Fruit fly (Drosophila melanogaster): Measurements from ENCODE around the gene gny.
A peak's percentile ranks its signal among the peaks of the same experiment; 100 is the strongest.

Gene gny

DNA sequence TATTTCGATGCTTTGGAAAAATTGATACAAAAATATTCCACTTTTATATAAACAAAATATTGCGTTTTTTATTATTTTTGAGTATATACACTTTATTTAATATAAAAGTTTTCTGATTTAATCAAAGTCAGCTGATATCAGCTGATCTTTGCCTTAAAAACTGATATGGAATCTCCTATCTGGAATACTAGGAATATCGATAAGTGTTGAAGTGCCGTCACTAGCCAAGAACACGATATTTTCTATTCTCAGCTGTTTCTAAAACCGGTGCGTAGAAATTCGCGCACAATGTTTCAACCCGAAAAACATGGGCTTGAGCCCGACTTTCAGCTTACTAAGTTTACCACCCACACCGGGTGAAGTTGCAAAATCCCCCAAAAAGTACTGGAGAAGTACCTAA is 37.4 kb upstream of the gny start, which contains the start of gene Sps2 (continued):
- TF ChIP-seq CG2678 (tag; optimal IDR thresholded peaks at IDR 0.05): no peak
- TF ChIP-seq CG10959 (GFP tag; IDR thresholded peaks at IDR 0.05): no peak
- no peak for TF ChIP-seq CG10321 (GFP tag; IDR thresholded peaks at IDR 0.05)
- TF ChIP-seq CG30020 (tag; optimal IDR thresholded peaks at IDR 0.05): peak; percentile 85
- no peak for TF ChIP-seq rib (GFP tag; IDR thresholded peaks at IDR 0.05)
- peak; percentile 10 for TF ChIP-seq MESR4 (GFP tag; optimal IDR thresholded peaks at IDR 0.05)
- no peak for TF ChIP-seq CG6854 (GFP tag; optimal IDR thresholded peaks at IDR 0.05)
- no peak for TF ChIP-seq Hr39 (optimal IDR thresholded peaks at IDR 0.05)
- no peak for TF ChIP-seq gcm2 (GFP tag; optimal IDR thresholded peaks at IDR 0.05)
- no peak for TF ChIP-seq bcd (GFP tag; optimal IDR thresholded peaks at IDR 0.05)
- peak; percentile 85 for TF ChIP-seq CG13287 (GFP tag; IDR thresholded peaks at IDR 0.05; ENCODE audit: partially characterized antibody)
- no peak for TF ChIP-seq fd96Cb (tag; optimal IDR thresholded peaks at IDR 0.05)
- no peak for TF ChIP-seq sr (GFP tag; IDR thresholded peaks at IDR 0.05)
- no peak for TF ChIP-seq CG3407 (GFP tag; optimal IDR thresholded peaks at IDR 0.05)
- TF ChIP-seq E2f2 (GFP tag; IDR thresholded peaks at IDR 0.05): peak; percentile 46; the same call in 1 of the 2 replicates
- TF ChIP-seq Vsx1 (GFP tag; optimal IDR thresholded peaks at IDR 0.05): no peak
- peak; percentile 26 for TF ChIP-seq grau (tag; optimal IDR thresholded peaks at IDR 0.05)
- TF ChIP-seq CG3726 (GFP tag; IDR thresholded peaks at IDR 0.05): no peak
- TF ChIP-seq CG4707 (GFP tag; optimal IDR thresholded peaks at IDR 0.05): no peak
- no peak for TF ChIP-seq Hmr (GFP tag; optimal IDR thresholded peaks at IDR 0.05)
- no peak for TF ChIP-seq YL-1 (GFP tag; optimal IDR thresholded peaks at IDR 0.05)
- TF ChIP-seq zfh2 (GFP tag; optimal IDR thresholded peaks at IDR 0.05): no peak
- peak; percentile 51; the same call in 1 of the 2 replicates for TF ChIP-seq ato (GFP tag; IDR thresholded peaks at IDR 0.05; ENCODE audit: partially characterized antibody)
- no peak for TF ChIP-seq Trl (optimal IDR thresholded peaks at IDR 0.05)
- TF ChIP-seq Trl (GFP tag; optimal IDR thresholded peaks at IDR 0.05): no peak
- no peak for TF ChIP-seq CG7271 (tag; optimal IDR thresholded peaks at IDR 0.05)
- TF ChIP-seq CG18764 (GFP tag; optimal IDR thresholded peaks at IDR 0.05): no peak
- TF ChIP-seq CG4730 (GFP tag; IDR thresholded peaks at IDR 0.05): no peak
- TF ChIP-seq scrt (GFP tag; optimal IDR thresholded peaks at IDR 0.05): no peak
- no peak for TF ChIP-seq CG8944 (GFP tag; optimal IDR thresholded peaks at IDR 0.05)
- TF ChIP-seq pfk (GFP tag; optimal IDR thresholded peaks at IDR 0.05): peak; percentile 44
- TF ChIP-seq CG6254 (GFP tag; optimal IDR thresholded peaks at IDR 0.05): no peak
- TF ChIP-seq hb (GFP tag; IDR thresholded peaks at IDR 0.05; ENCODE audit: partially characterized antibody): no peak
- no peak for TF ChIP-seq CG3847 (GFP tag; IDR thresholded peaks at IDR 0.05)
- TF ChIP-seq CG11696 (GFP tag; IDR thresholded peaks at IDR 0.05): no peak
- no peak for TF ChIP-seq Ada2b (GFP tag; IDR thresholded peaks at IDR 0.05)
- no peak for TF ChIP-seq stc (GFP tag; IDR thresholded peaks at IDR 0.05)
- no peak for TF ChIP-seq danr (GFP tag; IDR thresholded peaks at IDR 0.05)
- TF ChIP-seq CG12071 (GFP tag; optimal IDR thresholded peaks at IDR 0.05): no peak
- TF ChIP-seq CG8281 (tag; optimal IDR thresholded peaks at IDR 0.05): no peak
- TF ChIP-seq CG17802 (tag; optimal IDR thresholded peaks at IDR 0.05): no peak
- no peak for TF ChIP-seq NK7.1 (GFP tag; optimal IDR thresholded peaks at IDR 0.05)
- TF ChIP-seq Oli (tag; optimal IDR thresholded peaks at IDR 0.05): no peak
- peak; percentile 35 for TF ChIP-seq vvl (GFP tag; IDR thresholded peaks at IDR 0.05)
- TF ChIP-seq insv (GFP tag; optimal IDR thresholded peaks at IDR 0.05): no peak
- no peak for TF ChIP-seq Hmx (GFP tag; optimal IDR thresholded peaks at IDR 0.05)
- no peak for TF ChIP-seq pum (GFP tag; optimal IDR thresholded peaks at IDR 0.05)
- TF ChIP-seq oc (tag; optimal IDR thresholded peaks at IDR 0.05): no peak
- TF ChIP-seq CG10209 (GFP tag; optimal IDR thresholded peaks at IDR 0.05): no peak
- no peak for TF ChIP-seq Abd-B (GFP tag; optimal IDR thresholded peaks at IDR 0.05)
- TF ChIP-seq en (GFP tag; optimal IDR thresholded peaks at IDR 0.05): no peak
- TF ChIP-seq CG16863 (GFP tag; optimal IDR thresholded peaks at IDR 0.05): no peak
